Worm (Caenorhabditis elegans) whole organism, young adult: ENCODE data around the gene T24G10.2.

ENCODE experiments used
- C06A6.2 ChIP-seq: fragments of 200-800 bp; sonication (Bioruptor generic); conservative IDR thresholded peaks from 2 replicates; pipeline ENCODE4 v1.3.6; 2022; ENCODE audit warnings: missing genetic modification characterization, missing compliant biosample characterization
- C17E4.6 ChIP-seq: fragments of 200-800 bp; sonication (Bioruptor generic); IDR thresholded peaks from 2 replicates; pipeline ENCODE4 v1.3.6; 2022; ENCODE audit warnings: missing genetic modification reagents, missing genetic modification characterization, missing compliant biosample characterization
- F10E7.11 ChIP-seq: sonication (generic microtip); optimal IDR thresholded peaks from 2 replicates; lab custom pipeline; 2017; ENCODE audit warnings: mild to moderate bottlenecking, missing genetic modification characterization, moderate library complexity, missing compliant biosample characterization
- F33H1.4 ChIP-seq: fragments of 200-800 bp; sonication (Bioruptor generic); IDR thresholded peaks from 2 replicates; pipeline ENCODE4 v1.3.6; 2022; ENCODE audit warnings: missing genetic modification reagents, missing genetic modification characterization, missing compliant biosample characterization
- F49E8.2 ChIP-seq: sonication (generic microtip); optimal IDR thresholded peaks from 3 replicates; lab custom pipeline; 2017; ENCODE audit warnings: missing genetic modification characterization, mild to moderate bottlenecking, missing compliant biosample characterization, antibody characterized with exemption, moderate library complexity; ENCODE audit not compliant: insufficient read depth
- F55B11.4 ChIP-seq: sonication (generic microtip); optimal IDR thresholded peaks from 2 replicates; lab custom pipeline; 2016; ENCODE audit warnings: missing compliant biosample characterization, missing genetic modification characterization, borderline replicate concordance; ENCODE audit not compliant: insufficient read depth
- T07F8.4 ChIP-seq: sonication (generic microtip); optimal IDR thresholded peaks from 2 replicates; lab custom pipeline; 2016; ENCODE audit warnings: mild to moderate bottlenecking, missing genetic modification characterization, moderate library complexity, missing compliant biosample characterization
- Y53G8AR.9 ChIP-seq: fragments of 200-800 bp; sonication (Bioruptor generic); conservative IDR thresholded peaks from 2 replicates; pipeline ENCODE4 v1.3.6; 2022; ENCODE audit warnings: missing genetic modification reagents, missing genetic modification characterization, missing compliant biosample characterization
- aptf-3 ChIP-seq: fragments of 200-800 bp; sonication (Bioruptor generic); IDR thresholded peaks from 2 replicates; pipeline ENCODE4 v1.3.6; 2022; ENCODE audit warnings: missing genetic modification characterization, missing compliant biosample characterization
- attf-6 ChIP-seq: fragments of 200-800 bp; sonication (Bioruptor generic); IDR thresholded peaks from 2 replicates; pipeline ENCODE4 v1.3.6; 2022; ENCODE audit warnings: missing genetic modification reagents, missing genetic modification characterization, missing compliant biosample characterization
- bed-1 ChIP-seq: fragments of 200-800 bp; sonication (Bioruptor generic); IDR thresholded peaks from 2 replicates; pipeline ENCODE4 v1.3.6; 2022; ENCODE audit warnings: missing genetic modification reagents, missing genetic modification characterization, missing compliant biosample characterization
- bed-2 ChIP-seq: fragments of 200-800 bp; sonication (Bioruptor generic); IDR thresholded peaks from 2 replicates; pipeline ENCODE4 v1.3.6; 2022; ENCODE audit warnings: missing genetic modification reagents, missing genetic modification characterization, missing compliant biosample characterization
- ccch-3 ChIP-seq: fragments of 200-800 bp; sonication (Bioruptor generic); optimal IDR thresholded peaks from 2 replicates; lab custom pipeline; 2018; ENCODE audit warnings: mild to moderate bottlenecking, missing genetic modification characterization, missing compliant biosample characterization
- cebp-2 ChIP-seq: fragments of 200-800 bp; sonication (Bioruptor generic); IDR thresholded peaks from 2 replicates; pipeline ENCODE4 v1.3.6; 2022; ENCODE audit warnings: missing genetic modification characterization, missing compliant biosample characterization
- ceh-27 ChIP-seq: fragments of 200-800 bp; sonication (Bioruptor generic); optimal IDR thresholded peaks from 2 replicates; lab custom pipeline; 2018; ENCODE audit warnings: mild to moderate bottlenecking, missing genetic modification characterization, moderate library complexity, missing compliant biosample characterization
- ceh-40 ChIP-seq: fragments of 200-800 bp; sonication (Bioruptor generic); IDR thresholded peaks from 2 replicates; pipeline ENCODE4 v1.3.6; 2022; ENCODE audit warnings: missing genetic modification characterization, missing compliant biosample characterization
- ceh-91 ChIP-seq: fragments of 200-800 bp; sonication (Bioruptor generic); IDR thresholded peaks from 2 replicates; pipeline ENCODE4 v1.3.6; 2022; ENCODE audit warnings: missing genetic modification reagents, missing genetic modification characterization, missing compliant biosample characterization
- dox-1 ChIP-seq: fragments of 200-800 bp; sonication (Bioruptor generic); IDR thresholded peaks from 2 replicates; pipeline ENCODE4 v1.3.6; 2022; ENCODE audit warnings: missing genetic modification reagents, missing genetic modification characterization, missing compliant biosample characterization
- dpff-1 ChIP-seq: sonication (generic microtip); optimal IDR thresholded peaks from 2 replicates; lab custom pipeline; 2017; ENCODE audit warnings: mild to moderate bottlenecking, missing genetic modification characterization, missing compliant biosample characterization
- egrh-3 ChIP-seq: fragments of 200-800 bp; sonication (Bioruptor generic); IDR thresholded peaks from 2 replicates; pipeline ENCODE4 v1.3.6; 2022; ENCODE audit warnings: missing genetic modification reagents, missing genetic modification characterization, missing compliant biosample characterization
- fkh-3 ChIP-seq: sonication (generic microtip); optimal IDR thresholded peaks from 2 replicates; lab custom pipeline; 2016; ENCODE audit warnings: mild to moderate bottlenecking, missing genetic modification characterization, missing compliant biosample characterization
- hmg-1.2 ChIP-seq: fragments of 200-800 bp; sonication (Bioruptor generic); IDR thresholded peaks from 2 replicates; pipeline ENCODE4 v1.3.6; 2022; ENCODE audit warnings: missing genetic modification reagents, missing genetic modification characterization, missing compliant biosample characterization
- hsf-1 ChIP-seq: fragments of 200-800 bp; sonication (Bioruptor generic); IDR thresholded peaks from 2 replicates; pipeline ENCODE4 v1.3.6; 2022; ENCODE audit warnings: missing genetic modification reagents, missing genetic modification characterization, missing compliant biosample characterization
- lag-1 ChIP-seq: fragments of 200-800 bp; sonication (Bioruptor generic); IDR thresholded peaks from 2 replicates; pipeline ENCODE4 v1.3.6; 2022; ENCODE audit warnings: missing genetic modification reagents, missing genetic modification characterization, missing compliant biosample characterization
- lir-1 ChIP-seq: fragments of 200-800 bp; sonication (Bioruptor generic); conservative IDR thresholded peaks from 2 replicates; pipeline ENCODE4 v1.3.6; 2022; ENCODE audit warnings: missing genetic modification reagents, missing genetic modification characterization, missing compliant biosample characterization
- lsl-1 ChIP-seq: fragments of 200-800 bp; sonication (Bioruptor generic); optimal IDR thresholded peaks from 2 replicates; lab custom pipeline; 2018; ENCODE audit warnings: mild to moderate bottlenecking, missing genetic modification characterization, moderate library complexity, missing compliant biosample characterization
- lsy-27 ChIP-seq: sonication (generic microtip); optimal IDR thresholded peaks from 2 replicates; lab custom pipeline; 2017; ENCODE audit warnings: missing genetic modification characterization, mild to moderate bottlenecking, missing compliant biosample characterization, antibody characterized with exemption, missing genotype, borderline replicate concordance; ENCODE audit not compliant: insufficient read depth
- madf-10 ChIP-seq: sonication (generic microtip); optimal IDR thresholded peaks from 2 replicates; lab custom pipeline; 2016; ENCODE audit warnings: mild to moderate bottlenecking, missing genetic modification characterization, missing compliant biosample characterization
- madf-3 ChIP-seq: fragments of 200-800 bp; sonication (Bioruptor generic); IDR thresholded peaks from 2 replicates; pipeline ENCODE4 v1.3.6; 2022; ENCODE audit warnings: missing genetic modification reagents, missing genetic modification characterization, missing compliant biosample characterization
- madf-6 ChIP-seq: fragments of 200-800 bp; sonication (Bioruptor generic); IDR thresholded peaks from 2 replicates; pipeline ENCODE4 v1.3.6; 2022; ENCODE audit warnings: missing genetic modification reagents, missing genetic modification characterization, missing compliant biosample characterization
- mcd-1 ChIP-seq: fragments of 200-800 bp; sonication (Bioruptor generic); IDR thresholded peaks from 2 replicates; pipeline ENCODE4 v1.3.6; 2022; ENCODE audit warnings: missing genetic modification reagents, missing genetic modification characterization, missing compliant biosample characterization
- mel-28 ChIP-seq: sonication (generic microtip); optimal IDR thresholded peaks from 2 replicates; lab custom pipeline; 2016; ENCODE audit warnings: borderline replicate concordance, mild to moderate bottlenecking, missing genetic modification characterization, missing compliant biosample characterization
- mes-4 ChIP-seq: sonication (generic microtip); optimal IDR thresholded peaks from 2 replicates; lab custom pipeline; 2016; ENCODE audit warnings: missing genotype, missing genetic modification characterization, missing compliant biosample characterization
- nfya-2 ChIP-seq: fragments of 200-800 bp; sonication (Bioruptor generic); IDR thresholded peaks from 2 replicates; pipeline ENCODE4 v1.3.6; 2022; ENCODE audit warnings: missing genetic modification reagents, missing genetic modification characterization, missing compliant biosample characterization
- nhr-179 ChIP-seq: sonication (generic microtip); optimal IDR thresholded peaks from 2 replicates; lab custom pipeline; 2016; ENCODE audit warnings: mild to moderate bottlenecking, missing genetic modification characterization, missing compliant biosample characterization
- pbrm-1 ChIP-seq: fragments of 200-800 bp; sonication (Bioruptor generic); IDR thresholded peaks from 2 replicates; pipeline ENCODE4 v1.3.6; 2022; ENCODE audit warnings: missing genetic modification reagents, missing genetic modification characterization, missing compliant biosample characterization
- repo-1 ChIP-seq: sonication (generic microtip); optimal IDR thresholded peaks from 2 replicates; lab custom pipeline; 2017; ENCODE audit warnings: mild to moderate bottlenecking, missing genetic modification characterization, missing compliant biosample characterization
- rpc-1 ChIP-seq, 2 experiments: fragments of 150-350 bp in 1 of 2; sonication (generic microtip) in 1 of 2; optimal IDR thresholded peaks; 2 replicates each; lab custom pipeline; 2014 to 2018; ENCODE audit warnings: missing biosample characterization in 1 of 2, missing genetic modification characterization in 1 of 2, missing genetic modification reagents in 1 of 2, missing genotype in 1 of 2
- snpc-4 ChIP-seq, 5 experiments: fragments of 150-350 bp in 1 of 5; sonication (generic microtip) in 4 of 5; optimal IDR thresholded peaks; 2 replicates each; lab custom pipeline; 2014 to 2018; ENCODE audit warnings: missing genetic modification characterization in 5 of 5, missing biosample characterization in 3 of 5, antibody characterized with exemption in 2 of 5, mild to moderate bottlenecking in 2 of 5, missing compliant biosample characterization in 2 of 5, missing genotype in 2 of 5, moderate library complexity in 2 of 5, missing genetic modification reagents in 1 of 5
- sptf-2 ChIP-seq: fragments of 200-800 bp; sonication (Bioruptor generic); optimal IDR thresholded peaks from 2 replicates; lab custom pipeline; 2018; ENCODE audit warnings: mild to moderate bottlenecking, missing genetic modification characterization, missing compliant biosample characterization
- tbx-9 ChIP-seq: sonication (generic microtip); optimal IDR thresholded peaks from 2 replicates; lab custom pipeline; 2016; ENCODE audit warnings: borderline replicate concordance, missing genetic modification characterization, inconsistent platforms, missing compliant biosample characterization
- unc-130 ChIP-seq: sonication (generic microtip); optimal IDR thresholded peaks from 2 replicates; lab custom pipeline; 2016; ENCODE audit warnings: missing genetic modification reagents, missing genetic modification characterization, missing compliant biosample characterization
- unc-62 ChIP-seq: fragments of 150-350 bp; optimal IDR thresholded peaks from 2 replicates; lab custom pipeline; 2014; ENCODE audit warnings: missing biosample characterization, missing genetic modification reagents, missing genetic modification characterization
- zim-3 ChIP-seq: sonication (generic microtip); optimal IDR thresholded peaks from 2 replicates; lab custom pipeline; 2017; ENCODE audit warnings: mild to moderate bottlenecking, missing genetic modification characterization, moderate library complexity, missing compliant biosample characterization
- ztf-25 ChIP-seq: fragments of 200-800 bp; sonication (Bioruptor generic); IDR thresholded peaks from 2 replicates; pipeline ENCODE4 v1.3.6; 2022; ENCODE audit warnings: missing genetic modification reagents, missing genetic modification characterization, missing compliant biosample characterization
- ztf-26 ChIP-seq: sonication (generic microtip); optimal IDR thresholded peaks from 2 replicates; lab custom pipeline; 2017; ENCODE audit warnings: missing genetic modification characterization, missing compliant biosample characterization
- ztf-28 ChIP-seq: fragments of 200-800 bp; sonication (Bioruptor generic); IDR thresholded peaks from 2 replicates; pipeline ENCODE4 v1.3.6; 2022; ENCODE audit warnings: missing genetic modification reagents, missing genetic modification characterization, missing compliant biosample characterization
- ztf-3 ChIP-seq: fragments of 200-800 bp; sonication (Bioruptor generic); optimal IDR thresholded peaks from 2 replicates; lab custom pipeline; 2018; ENCODE audit warnings: mild to moderate bottlenecking, missing genetic modification characterization, missing compliant biosample characterization

Gene T24G10.2

DNA sequence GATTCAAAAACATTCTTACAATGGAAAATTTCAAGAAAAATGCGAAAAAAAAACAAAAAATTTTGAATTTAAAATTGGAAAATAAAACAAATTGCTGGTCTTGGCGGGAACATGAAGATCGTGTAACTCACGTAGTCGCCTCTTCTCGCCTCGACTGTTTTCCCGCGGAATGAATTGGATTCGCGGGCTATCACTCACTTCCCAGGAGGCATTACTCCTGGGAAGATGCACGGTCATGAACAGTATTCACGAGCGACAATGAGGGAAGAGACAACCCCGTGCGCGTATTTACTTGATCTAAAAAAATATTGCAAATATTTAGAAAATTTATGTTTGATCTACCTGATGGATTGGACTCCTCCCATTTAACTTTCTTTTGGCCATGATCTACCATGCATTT lies 36.2 kb downstream of the T24G10.2 start:
- TF ChIP-seq C17E4.6 (no peak), ceh-40 (GFP tag; lab: Robert Waterston, UW) (no peak), madf-10 (tag; lab: Kevin White, UChicago) (no peak), hmg-1.2 (GFP tag; lab: Robert Waterston, UW) (peak; percentile 35; the same call in 1 of the 2 replicates), madf-6 (GFP tag; lab: Robert Waterston, UW) (peak; percentile 92), mes-4 (tag; lab: Kevin White, UChicago) (no peak), snpc-4 (GFP tag; optimal IDR thresholded peaks at IDR 0.05; lab: Kevin White, UChicago) (no peak), snpc-4 (tag; optimal IDR thresholded peaks at IDR 0.05; lab: Kevin White, UChicago) (no peak), T07F8.4 (tag; lab: Kevin White, UChicago) (no peak), fkh-3 (tag; lab: Kevin White, UChicago) (no peak), unc-62 (GFP tag; lab: Kevin White, UChicago) (no peak), dpff-1 (tag; lab: Kevin White, UChicago) (no peak), ceh-91 (peak; percentile 44; the same call in 1 of the 2 replicates), lir-1 (no peak), F10E7.11 (tag; lab: Kevin White, UChicago) (no peak), nfya-2 (GFP tag; lab: Robert Waterston, UW) (no peak), ztf-28 (GFP tag; lab: Robert Waterston, UW) (no peak), dox-1 (GFP tag; lab: Robert Waterston, UW) (peak; percentile 61), sptf-2 (GFP tag; lab: Kevin White, UChicago) (no peak), C06A6.2 (GFP tag; lab: Robert Waterston, UW) (no peak), ztf-25 (GFP tag; lab: Robert Waterston, UW) (no peak), aptf-3 (peak; percentile 100), F55B11.4 (tag; lab: Kevin White, UChicago) (no peak), tbx-9 (tag; lab: Kevin White, UChicago) (no peak), ccch-3 (GFP tag; lab: Kevin White, UChicago) (no peak), mcd-1 (GFP tag; lab: Robert Waterston, UW) (peak; percentile 39; the same call in 1 of the 2 replicates), pbrm-1 (GFP tag; lab: Robert Waterston, UW) (no peak), lsy-27 (tag; lab: Kevin White, UChicago) (no peak), zim-3 (no peak), nhr-179 (tag; lab: Kevin White, UChicago) (no peak), ztf-3 (no peak), rpc-1 (optimal IDR thresholded peaks at IDR 0.05; lab: Kevin White, UChicago) (no peak), rpc-1 (tag; optimal IDR thresholded peaks at IDR 0.05; lab: Kevin White, UChicago) (no peak), F33H1.4 (no peak; the same call in 1 of the 2 replicates), mel-28 (tag; lab: Kevin White, UChicago) (no peak), repo-1 (tag; lab: Kevin White, UChicago) (no peak), lsl-1 (GFP tag; lab: Kevin White, UChicago) (peak; percentile 40), F49E8.2 (tag; lab: Kevin White, UChicago) (no peak), unc-130 (GFP tag; lab: Kevin White, UChicago) (no peak), ceh-27 (GFP tag; lab: Kevin White, UChicago) (no peak), attf-6 (GFP tag; lab: Robert Waterston, UW) (no peak), egrh-3 (no peak), bed-2 (GFP tag; lab: Robert Waterston, UW) (no peak), lag-1 (no peak), cebp-2 (GFP tag; lab: Robert Waterston, UW) (no peak), bed-1 (GFP tag; lab: Robert Waterston, UW) (no peak), madf-3 (GFP tag; lab: Robert Waterston, UW) (no peak), ztf-26 (no peak), hsf-1 (0 out of 2 replicates have a peak, but pooled peaks have one; percentile 11), Y53G8AR.9 (GFP tag; lab: Robert Waterston, UW) (no peak)
